Worm (Caenorhabditis elegans) whole organism, L3 larva: Measurements from ENCODE around the gene clec-225.
A peak's percentile ranks its signal among the peaks of the same experiment; 100 is the strongest.

Source experiments
- R02D3.7 ChIP-seq: fragments of 150-350 bp; optimal IDR thresholded peaks from 2 replicates; lab custom pipeline; 2014; ENCODE audit warnings: missing biosample characterization, missing genetic modification characterization
- ZK546.5 ChIP-seq: sonication (generic microtip); optimal IDR thresholded peaks from 2 replicates; lab custom pipeline; 2017; ENCODE audit warnings: missing biosample characterization, missing genetic modification characterization
- aly-2 ChIP-seq: fragments of 150-350 bp; optimal IDR thresholded peaks from 2 replicates; lab custom pipeline; 2014; ENCODE audit warnings: missing biosample characterization, missing genetic modification characterization
- ama-1 ChIP-seq: fragments of 150-350 bp; optimal IDR thresholded peaks from 2 replicates; lab custom pipeline; 2018
- ceh-16 ChIP-seq: sonication (generic microtip); optimal IDR thresholded peaks from 2 replicates; lab custom pipeline; 2017; ENCODE audit warnings: missing biosample characterization, missing genetic modification characterization
- ceh-28 ChIP-seq: fragments of 150-350 bp; optimal IDR thresholded peaks from 2 replicates; lab custom pipeline; 2014; ENCODE audit warnings: missing biosample characterization, missing genetic modification reagents, missing genetic modification characterization
- ceh-82 ChIP-seq: fragments of 150-350 bp; optimal IDR thresholded peaks from 2 replicates; lab custom pipeline; 2014; ENCODE audit warnings: missing biosample characterization, missing genetic modification characterization
- ceh-9 ChIP-seq: sonication (generic microtip); optimal IDR thresholded peaks from 2 replicates; lab custom pipeline; 2018; ENCODE audit warnings: missing biosample characterization, missing genetic modification characterization
- daf-12 ChIP-seq: fragments of 150-350 bp; optimal IDR thresholded peaks from 2 replicates; lab custom pipeline; 2014; ENCODE audit warnings: missing biosample characterization, missing genetic modification reagents, missing genetic modification characterization
- egl-27 ChIP-seq: sonication (generic microtip); optimal IDR thresholded peaks from 4 replicates; lab custom pipeline; 2017; ENCODE audit warnings: missing biosample characterization, missing genetic modification reagents, missing genetic modification characterization
- egl-5 ChIP-seq: fragments of 150-350 bp; optimal IDR thresholded peaks from 2 replicates; lab custom pipeline; 2017; ENCODE audit warnings: missing biosample characterization, missing genetic modification reagents, missing genetic modification characterization, inconsistent platforms
- elt-1 ChIP-seq: fragments of 150-350 bp; optimal IDR thresholded peaks from 2 replicates; lab custom pipeline; 2014; ENCODE audit warnings: missing biosample characterization, missing genetic modification characterization
- elt-2 ChIP-seq: sonication (generic microtip); optimal IDR thresholded peaks from 2 replicates; lab custom pipeline; 2016; ENCODE audit warnings: missing genetic modification reagents, mild to moderate bottlenecking, missing genetic modification characterization, missing compliant biosample characterization
- elt-3 ChIP-seq, 3 experiments: fragments of 150-350 bp in 1 of 3; sonication (generic microtip) in 2 of 3; optimal IDR thresholded peaks; 2 replicates in 2 of 3; 4 replicates in 1 of 3; lab custom pipeline; 2014 to 2017; ENCODE audit warnings: missing biosample characterization in 3 of 3, missing genetic modification characterization in 3 of 3
- eor-1 ChIP-seq, 2 experiments: fragments of 150-350 bp; optimal IDR thresholded peaks; 2 replicates each; lab custom pipeline; 2014 to 2018; ENCODE audit warnings: missing biosample characterization in 2 of 2, missing genetic modification characterization in 2 of 2
- fkh-10 ChIP-seq: sonication (generic microtip); optimal IDR thresholded peaks from 2 replicates; lab custom pipeline; 2017; ENCODE audit warnings: missing biosample characterization, missing genetic modification reagents, missing genetic modification characterization
- fkh-2 ChIP-seq: fragments of 150-350 bp; optimal IDR thresholded peaks from 2 replicates; lab custom pipeline; 2014; ENCODE audit warnings: missing biosample characterization, missing genetic modification reagents, missing genetic modification characterization
- fos-1 ChIP-seq: fragments of 150-350 bp; optimal IDR thresholded peaks from 2 replicates; lab custom pipeline; 2014; ENCODE audit warnings: missing biosample characterization, missing genetic modification characterization
- hmg-11 ChIP-seq: sonication (generic microtip); optimal IDR thresholded peaks from 2 replicates; lab custom pipeline; 2016; ENCODE audit warnings: missing genetic modification characterization, missing compliant biosample characterization
- jun-1 ChIP-seq: fragments of 150-350 bp; optimal IDR thresholded peaks from 2 replicates; lab custom pipeline; 2014; ENCODE audit warnings: missing biosample characterization, missing genetic modification reagents, missing genetic modification characterization
- lin-15B ChIP-seq: fragments of 150-350 bp; optimal IDR thresholded peaks from 2 replicates; lab custom pipeline; 2014; ENCODE audit warnings: missing biosample characterization, missing genetic modification characterization
- lin-39 ChIP-seq: fragments of 150-350 bp; optimal IDR thresholded peaks from 2 replicates; lab custom pipeline; 2018; ENCODE audit warnings: missing biosample characterization, missing genetic modification reagents, missing genetic modification characterization
- lsy-12 ChIP-seq: sonication (generic microtip); optimal IDR thresholded peaks from 2 replicates; lab custom pipeline; 2016; ENCODE audit warnings: mild to moderate bottlenecking, missing genetic modification characterization, missing compliant biosample characterization
- mdl-1 ChIP-seq: fragments of 150-350 bp; optimal IDR thresholded peaks from 2 replicates; lab custom pipeline; 2014; ENCODE audit warnings: missing biosample characterization, missing genetic modification characterization
- mml-1 ChIP-seq: fragments of 150-350 bp; sonication (generic microtip); optimal IDR thresholded peaks from 3 replicates; lab custom pipeline; 2014; ENCODE audit warnings: missing biosample characterization, missing genetic modification characterization
- nfya-1 ChIP-seq: sonication (generic microtip); optimal IDR thresholded peaks from 2 replicates; lab custom pipeline; 2017; ENCODE audit warnings: missing genetic modification characterization, mild to moderate bottlenecking, missing compliant biosample characterization, antibody characterized with exemption, moderate library complexity; ENCODE audit not compliant: insufficient read depth
- nhr-11 ChIP-seq: fragments of 150-350 bp; optimal IDR thresholded peaks from 2 replicates; lab custom pipeline; 2014; ENCODE audit warnings: missing biosample characterization, missing genetic modification characterization
- nhr-12 ChIP-seq: fragments of 150-350 bp; optimal IDR thresholded peaks from 2 replicates; lab custom pipeline; 2014; ENCODE audit warnings: missing biosample characterization, missing genetic modification characterization
- nhr-23 ChIP-seq: fragments of 150-350 bp; optimal IDR thresholded peaks from 2 replicates; lab custom pipeline; 2014; ENCODE audit warnings: missing biosample characterization, missing genetic modification reagents, missing genetic modification characterization
- nhr-237 ChIP-seq: fragments of 150-350 bp; optimal IDR thresholded peaks from 2 replicates; lab custom pipeline; 2014; ENCODE audit warnings: missing biosample characterization, missing genetic modification characterization
- nhr-25 ChIP-seq: sonication (generic microtip); optimal IDR thresholded peaks from 2 replicates; lab custom pipeline; 2017; ENCODE audit warnings: missing biosample characterization, missing genetic modification characterization
- nhr-28 ChIP-seq: fragments of 150-350 bp; optimal IDR thresholded peaks from 2 replicates; lab custom pipeline; 2014; ENCODE audit warnings: missing biosample characterization, missing genetic modification characterization
- nhr-43 ChIP-seq: sonication (generic microtip); optimal IDR thresholded peaks from 2 replicates; lab custom pipeline; 2016; ENCODE audit warnings: mild to moderate bottlenecking, missing genetic modification characterization, missing compliant biosample characterization; ENCODE audit not compliant: poor library complexity, severe bottlenecking
- nhr-67 ChIP-seq: fragments of 150-350 bp; optimal IDR thresholded peaks from 2 replicates; lab custom pipeline; 2014; ENCODE audit warnings: missing biosample characterization, missing genetic modification characterization
- nhr-76 ChIP-seq: fragments of 150-350 bp; sonication (generic microtip); optimal IDR thresholded peaks from 5 replicates; lab custom pipeline; 2014; ENCODE audit warnings: missing biosample characterization, missing genetic modification characterization
- nhr-77 ChIP-seq: fragments of 150-350 bp; optimal IDR thresholded peaks from 2 replicates; lab custom pipeline; 2014; ENCODE audit warnings: missing biosample characterization, missing genetic modification characterization
- pha-4 ChIP-seq: fragments of 150-350 bp; optimal IDR thresholded peaks from 2 replicates; lab custom pipeline; 2014; ENCODE audit warnings: missing biosample characterization, missing genetic modification reagents, missing genetic modification characterization
- pqm-1 ChIP-seq: fragments of 150-350 bp; optimal IDR thresholded peaks from 2 replicates; lab custom pipeline; 2017; ENCODE audit warnings: missing biosample characterization, missing genetic modification characterization, inconsistent platforms
- sea-2 ChIP-seq: fragments of 150-350 bp; sonication (generic microtip); optimal IDR thresholded peaks from 4 replicates; lab custom pipeline; 2014; ENCODE audit warnings: missing biosample characterization, missing genetic modification reagents, missing genetic modification characterization
- skn-1 ChIP-seq: fragments of 150-350 bp; optimal IDR thresholded peaks from 2 replicates; lab custom pipeline; 2014; ENCODE audit warnings: missing biosample characterization, missing genetic modification characterization
- snpc-4 ChIP-seq: fragments of 150-350 bp; optimal IDR thresholded peaks from 2 replicates; lab custom pipeline; 2014; ENCODE audit warnings: missing biosample characterization, missing genetic modification characterization
- tbx-2 ChIP-seq: sonication (generic microtip); optimal IDR thresholded peaks from 2 replicates; lab custom pipeline; 2016; ENCODE audit warnings: mild to moderate bottlenecking, missing genetic modification characterization, missing compliant biosample characterization
- unc-39 ChIP-seq: sonication (generic microtip); optimal IDR thresholded peaks from 4 replicates; lab custom pipeline; 2017; ENCODE audit warnings: missing biosample characterization, missing genetic modification characterization
- unc-62 ChIP-seq: fragments of 150-350 bp; sonication (generic microtip); optimal IDR thresholded peaks from 4 replicates; lab custom pipeline; 2014; ENCODE audit warnings: missing biosample characterization, missing genetic modification reagents, missing genetic modification characterization
- zag-1 ChIP-seq: fragments of 150-350 bp; optimal IDR thresholded peaks from 2 replicates; lab custom pipeline; 2014; ENCODE audit warnings: missing biosample characterization, missing genetic modification characterization
- ztf-11 ChIP-seq: fragments of 150-350 bp; optimal IDR thresholded peaks from 2 replicates; lab custom pipeline; 2014; ENCODE audit warnings: missing biosample characterization, missing genetic modification characterization
- ztf-4 ChIP-seq: fragments of 150-350 bp; optimal IDR thresholded peaks from 2 replicates; lab custom pipeline; 2014; ENCODE audit warnings: missing biosample characterization, missing genetic modification characterization

Gene clec-225

DNA sequence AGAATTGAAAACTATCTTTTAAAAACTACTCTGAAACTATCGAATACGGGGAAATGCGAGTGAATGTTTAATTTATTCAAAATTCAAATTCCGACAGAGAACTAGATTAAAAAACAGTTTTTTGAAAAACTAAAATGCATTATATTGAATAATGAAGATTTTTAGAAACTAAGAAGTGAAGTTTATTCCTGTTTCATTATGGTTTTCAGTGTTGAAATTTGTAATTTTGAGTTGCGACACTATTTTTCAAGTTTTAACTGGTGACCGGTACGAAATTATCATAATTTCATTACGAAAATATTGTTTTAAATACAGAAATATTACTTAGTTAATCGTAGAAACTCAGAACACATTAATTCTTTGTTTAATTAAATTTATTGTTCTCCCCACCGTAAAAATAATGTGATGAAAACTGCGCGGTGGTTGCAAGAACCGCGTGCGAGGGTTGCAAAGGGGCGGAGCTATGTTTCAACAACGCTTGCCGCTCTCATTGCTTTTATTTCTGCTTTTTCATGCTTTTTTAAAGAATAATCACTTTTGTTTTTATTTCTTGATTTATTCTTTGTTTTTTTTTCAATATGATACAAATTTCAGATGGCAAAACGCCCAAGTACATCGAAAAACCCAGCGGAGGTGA is 41.5 kb upstream of the clec-225 start, which contains the start of gene him-17:
Gene him-17, plus strand, starts transcription at position 595 of the 637 bp plus-strand sequence.
- TF ChIP-seq lsy-12 (tag; lab: Kevin White, UChicago) (no peak), fos-1 (tag; lab: Kevin White, UChicago) (no peak), nhr-12 (tag; lab: Kevin White, UChicago) (no peak), elt-3 (tag; optimal IDR thresholded peaks at IDR 0.05; lab: Kevin White, UChicago) (no peak), nhr-76 (tag; lab: Kevin White, UChicago) (no peak), nhr-23 (peak; percentile 37), fkh-10 (GFP tag; lab: Kevin White, UChicago) (no peak), unc-39 (no peak), hmg-11 (tag; lab: Kevin White, UChicago) (peak; percentile 82), nfya-1 (tag; lab: Kevin White, UChicago) (no peak), aly-2 (tag; lab: Kevin White, UChicago) (peak; percentile 69), nhr-67 (peak; percentile 4), daf-12 (tag; lab: Kevin White, UChicago) (no peak), jun-1 (tag; lab: Kevin White, UChicago) (no peak), ceh-28 (tag; lab: Kevin White, UChicago) (no peak), nhr-43 (tag; lab: Kevin White, UChicago) (peak; percentile 69), pqm-1 (tag; lab: Kevin White, UChicago) (no peak), elt-1 (tag; lab: Kevin White, UChicago) (no peak), lin-15B (tag; lab: Kevin White, UChicago) (no peak), snpc-4 (tag; lab: Kevin White, UChicago) (peak; percentile 55), egl-5 (no peak), unc-62 (no peak), mdl-1 (no peak), ceh-16 (no peak), skn-1 (tag; lab: Kevin White, UChicago) (no peak), R02D3.7 (tag; lab: Kevin White, UChicago) (no peak), pha-4 (tag; lab: Kevin White, UChicago) (peak; percentile 57), ama-1 (lab: Kevin White, UChicago) (no peak), tbx-2 (tag; lab: Kevin White, UChicago) (no peak), nhr-77 (tag; lab: Kevin White, UChicago) (no peak), nhr-11 (tag; lab: Kevin White, UChicago) (no peak), lin-39 (tag; lab: Kevin White, UChicago) (no peak), nhr-28 (tag; lab: Kevin White, UChicago) (no peak), ceh-82 (tag; lab: Kevin White, UChicago) (no peak), nhr-237 (tag; lab: Kevin White, UChicago) (no peak), sea-2 (GFP tag; lab: Kevin White, UChicago) (no peak), ceh-9 (no peak), mml-1 (tag; lab: Kevin White, UChicago) (no peak), elt-2 (tag; lab: Kevin White, UChicago) (peak; percentile 34), nhr-25 (tag; lab: Kevin White, UChicago) (no peak), ztf-11 (no peak), ztf-4 (tag; lab: Kevin White, UChicago) (no peak), fkh-2 (no peak), zag-1 (no peak), egl-27 (tag; lab: Kevin White, UChicago) (no peak), eor-1 (tag; optimal IDR thresholded peaks at IDR 0.05; lab: Kevin White, UChicago) (no peak), ZK546.5 (tag; lab: Kevin White, UChicago) (no peak)
- TF ChIP-seq, all 47 proteins: peak for 8
